Worm (Caenorhabditis elegans) whole organism, midembryonic: ENCODE results near the gene Y39A3B.1.

Experiments used
- cog-1 ChIP-seq: sonication (generic microtip); optimal IDR thresholded peaks from 2 replicates; lab custom pipeline; 2016; ENCODE audit warnings: missing genetic modification characterization, missing compliant biosample characterization
- flt-1 ChIP-seq: fragments of 200-800 bp; sonication (Bioruptor generic); IDR thresholded peaks from 2 replicates; pipeline ENCODE4 v1.3.6; 2022; ENCODE audit warnings: missing genetic modification characterization, missing compliant biosample characterization
- klf-2 ChIP-seq: fragments of 200-800 bp; sonication (Bioruptor generic); conservative IDR thresholded peaks from 2 replicates; pipeline ENCODE4 v1.3.6; 2022; ENCODE audit warnings: missing genetic modification reagents, missing genetic modification characterization, missing compliant biosample characterization
- med-1 ChIP-seq: sonication (generic microtip); optimal IDR thresholded peaks from 2 replicates; lab custom pipeline; 2017; ENCODE audit warnings: missing genetic modification characterization, mild to moderate bottlenecking, missing compliant biosample characterization, antibody characterized with exemption, missing genetic modification reagents; ENCODE audit not compliant: insufficient read depth
- ref-1 ChIP-seq: fragments of 200-800 bp; sonication (Bioruptor generic); conservative IDR thresholded peaks from 2 replicates; pipeline ENCODE4 v1.3.6; 2022; ENCODE audit warnings: missing genetic modification reagents, missing genetic modification characterization, missing compliant biosample characterization
- tab-1 ChIP-seq: fragments of 200-800 bp; sonication (Bioruptor generic); IDR thresholded peaks from 2 replicates; pipeline ENCODE4 v1.3.6; 2022; ENCODE audit warnings: missing genetic modification characterization, missing compliant biosample characterization
- ztf-23 ChIP-seq: fragments of 200-800 bp; sonication (Bioruptor generic); IDR thresholded peaks from 2 replicates; pipeline ENCODE4 v1.3.6; 2022; ENCODE audit warnings: missing genetic modification reagents, missing genetic modification characterization, missing compliant biosample characterization
- ztf-29 ChIP-seq: fragments of 200-800 bp; sonication (Bioruptor generic); IDR thresholded peaks from 2 replicates; pipeline ENCODE4 v1.3.6; 2022; ENCODE audit warnings: missing genetic modification reagents, missing genetic modification characterization, missing compliant biosample characterization

ce11 chrIII:1969802-1970201 is 36.0 kb upstream of the Y39A3B.1 start, which contains the start of gene moa-1:
- TF ChIP-seq ref-1 (GFP tag; lab: Robert Waterston, UW) (no peak), tab-1 (GFP tag; lab: Robert Waterston, UW) (no peak), klf-2 (GFP tag; lab: Robert Waterston, UW) (no peak), ztf-29 (GFP tag; lab: Robert Waterston, UW) (no peak), cog-1 (no peak), flt-1 (GFP tag; lab: Robert Waterston, UW) (no peak), med-1 (GFP tag; lab: Kevin White, UChicago) (no peak), ztf-23 (no peak)
